Fruit fly (Drosophila melanogaster): Measurements from ENCODE around the gene Syx16.

Gene Syx16

dm6 chrX:20394066-20394913 lies 739 bp upstream of the Syx16 start, which contains the start of gene HERC2:
Gene HERC2 (plus strand): TSS chrX:20394395.
- no peak for TF ChIP-seq noc (tag; optimal IDR thresholded peaks at IDR 0.05)

dm6 chrX:20391230-20391629 lies 2.3 kb downstream of the Syx16 start:
- TF ChIP-seq noc (tag; optimal IDR thresholded peaks at IDR 0.05), result no peak

- no peak for TF ChIP-seq noc (tag; optimal IDR thresholded peaks at IDR 0.05)
These were observed 2.8 kb downstream of the Syx16 start, which contains the start of gene jb for dm6 chrX:20390706-20391105. Gene jb (minus strand): TSS chrX:20390806.

dm6 chrX:20389633-20390032 lies 3.9 kb downstream of the Syx16 start:
- no peak for TF ChIP-seq noc (tag; optimal IDR thresholded peaks at IDR 0.05)

- TF ChIP-seq noc (tag; optimal IDR thresholded peaks at IDR 0.05), result no peak
These were observed 7.7 kb downstream of the Syx16 start for dm6 chrX:20385865-20386264.

dm6 chrX:20376422-20376821 lies 17.1 kb downstream of the Syx16 start, which contains the start of gene CG12679:
Gene CG12679 (minus strand): TSS chrX:20376522.
- TF ChIP-seq noc (tag; optimal IDR thresholded peaks at IDR 0.05), result no peak

All from whole organism, larva.